Worm (Caenorhabditis elegans) whole organism, mixed stage, embryonic: ENCODE measurements around the gene znf-474.

ENCODE experiments used
- M03D4.4 ChIP-seq: sonication (generic microtip); optimal IDR thresholded peaks from 2 replicates; lab custom pipeline; 2017; ENCODE audit warnings: mild to moderate bottlenecking, missing genetic modification characterization, missing compliant biosample characterization
- bed-3 ChIP-seq: fragments of 200-800 bp; sonication (Bioruptor generic); optimal IDR thresholded peaks from 3 replicates; lab custom pipeline; 2018; ENCODE audit warnings: mild to moderate bottlenecking, missing genetic modification characterization, moderate library complexity, missing compliant biosample characterization
- blmp-1 ChIP-seq: fragments of 150-350 bp; optimal IDR thresholded peaks from 2 replicates; lab custom pipeline; 2014; ENCODE audit warnings: missing biosample characterization, missing genetic modification characterization
- ceh-39 ChIP-seq: fragments of 150-350 bp; optimal IDR thresholded peaks from 2 replicates; lab custom pipeline; 2014; ENCODE audit warnings: missing biosample characterization, missing genetic modification characterization
- ceh-83 ChIP-seq: fragments of 200-800 bp; sonication (Bioruptor generic); optimal IDR thresholded peaks from 2 replicates; lab custom pipeline; 2018; ENCODE audit warnings: mild to moderate bottlenecking, missing genetic modification characterization, missing compliant biosample characterization
- ces-1 ChIP-seq: fragments of 150-350 bp; optimal IDR thresholded peaks from 2 replicates; lab custom pipeline; 2014; ENCODE audit warnings: missing biosample characterization, missing genetic modification reagents, missing genetic modification characterization
- cnd-1 ChIP-seq: fragments of 200-800 bp; sonication (Bioruptor generic); optimal IDR thresholded peaks from 2 replicates; lab custom pipeline; 2018; ENCODE audit warnings: mild to moderate bottlenecking, missing genetic modification characterization, missing compliant biosample characterization
- elt-1 ChIP-seq: sonication (generic microtip); optimal IDR thresholded peaks from 2 replicates; lab custom pipeline; 2017; ENCODE audit warnings: missing genetic modification characterization, mild to moderate bottlenecking, missing compliant biosample characterization, antibody characterized with exemption, moderate library complexity, borderline replicate concordance; ENCODE audit not compliant: insufficient read depth
- elt-3 ChIP-seq: fragments of 150-350 bp; optimal IDR thresholded peaks from 2 replicates; lab custom pipeline; 2014; ENCODE audit warnings: missing biosample characterization, missing genetic modification characterization
- flh-1 ChIP-seq: fragments of 200-800 bp; sonication (Bioruptor generic); optimal IDR thresholded peaks from 2 replicates; lab custom pipeline; 2018; ENCODE audit warnings: mild to moderate bottlenecking, missing genetic modification characterization, moderate library complexity, missing compliant biosample characterization
- ham-2 ChIP-seq: fragments of 200-800 bp; sonication (Bioruptor generic); optimal IDR thresholded peaks from 2 replicates; lab custom pipeline; 2018; ENCODE audit warnings: mild to moderate bottlenecking, missing genetic modification characterization, missing compliant biosample characterization
- hlh-1 ChIP-seq: fragments of 150-350 bp; optimal IDR thresholded peaks from 2 replicates; lab custom pipeline; 2014; ENCODE audit warnings: missing biosample characterization, missing genetic modification reagents, missing genetic modification characterization
- lin-32 ChIP-seq: fragments of 200-800 bp; sonication (Bioruptor generic); optimal IDR thresholded peaks from 2 replicates; lab custom pipeline; 2018; ENCODE audit warnings: mild to moderate bottlenecking, missing genetic modification characterization, missing compliant biosample characterization
- lsy-2 ChIP-seq: fragments of 150-350 bp; optimal IDR thresholded peaks from 2 replicates; lab custom pipeline; 2014; ENCODE audit warnings: missing biosample characterization, missing genetic modification characterization
- mab-5 ChIP-seq: fragments of 150-350 bp; optimal IDR thresholded peaks from 2 replicates; lab custom pipeline; 2014; ENCODE audit warnings: missing biosample characterization, missing genetic modification characterization
- mep-1 ChIP-seq: fragments of 150-350 bp; optimal IDR thresholded peaks from 2 replicates; lab custom pipeline; 2017; ENCODE audit warnings: missing biosample characterization, missing genetic modification reagents, missing genetic modification characterization, inconsistent platforms
- nhr-12 ChIP-seq: fragments of 150-350 bp; optimal IDR thresholded peaks from 2 replicates; lab custom pipeline; 2014; ENCODE audit warnings: missing biosample characterization, missing genetic modification characterization
- nhr-2 ChIP-seq: fragments of 150-350 bp; optimal IDR thresholded peaks from 2 replicates; lab custom pipeline; 2014; ENCODE audit warnings: missing biosample characterization, missing genetic modification characterization
- nhr-237 ChIP-seq: fragments of 150-350 bp; optimal IDR thresholded peaks from 2 replicates; lab custom pipeline; 2014; ENCODE audit warnings: missing biosample characterization, missing genetic modification characterization
- nhr-76 ChIP-seq: sonication (generic microtip); optimal IDR thresholded peaks from 2 replicates; lab custom pipeline; 2017; ENCODE audit warnings: missing biosample characterization, missing genetic modification characterization
- pha-4 ChIP-seq: fragments of 150-350 bp; optimal IDR thresholded peaks from 2 replicates; lab custom pipeline; 2018; ENCODE audit warnings: missing biosample characterization, missing genetic modification reagents, missing genetic modification characterization
- sem-2 ChIP-seq: fragments of 200-800 bp; sonication (Bioruptor generic); optimal IDR thresholded peaks from 2 replicates; lab custom pipeline; 2018; ENCODE audit warnings: mild to moderate bottlenecking, missing genetic modification characterization, missing compliant biosample characterization
- snpc-4 ChIP-seq: fragments of 150-350 bp; optimal IDR thresholded peaks from 2 replicates; lab custom pipeline; 2014; ENCODE audit warnings: missing biosample characterization, missing genetic modification characterization
- sptf-1 ChIP-seq: sonication (generic microtip); optimal IDR thresholded peaks from 2 replicates; lab custom pipeline; 2017; ENCODE audit warnings: mild to moderate bottlenecking, missing genetic modification characterization, moderate library complexity, missing compliant biosample characterization
- unc-120 ChIP-seq: sonication (generic microtip); optimal IDR thresholded peaks from 2 replicates; lab custom pipeline; 2017; ENCODE audit warnings: missing genetic modification characterization, missing compliant biosample characterization; ENCODE audit not compliant: poor library complexity, severe bottlenecking
- unc-39 ChIP-seq: fragments of 150-350 bp; optimal IDR thresholded peaks from 2 replicates; lab custom pipeline; 2014; ENCODE audit warnings: missing biosample characterization, missing genetic modification characterization
- unc-62 ChIP-seq: fragments of 150-350 bp; optimal IDR thresholded peaks from 2 replicates; lab custom pipeline; 2014; ENCODE audit warnings: missing biosample characterization, missing genetic modification reagents, missing genetic modification characterization
- zip-8 ChIP-seq: fragments of 150-350 bp; optimal IDR thresholded peaks from 2 replicates; lab custom pipeline; 2014; ENCODE audit warnings: missing biosample characterization, missing genetic modification characterization
- ztf-11 ChIP-seq: fragments of 150-350 bp; optimal IDR thresholded peaks from 2 replicates; lab custom pipeline; 2014; ENCODE audit warnings: missing biosample characterization, missing genetic modification characterization

Gene znf-474

DNA sequence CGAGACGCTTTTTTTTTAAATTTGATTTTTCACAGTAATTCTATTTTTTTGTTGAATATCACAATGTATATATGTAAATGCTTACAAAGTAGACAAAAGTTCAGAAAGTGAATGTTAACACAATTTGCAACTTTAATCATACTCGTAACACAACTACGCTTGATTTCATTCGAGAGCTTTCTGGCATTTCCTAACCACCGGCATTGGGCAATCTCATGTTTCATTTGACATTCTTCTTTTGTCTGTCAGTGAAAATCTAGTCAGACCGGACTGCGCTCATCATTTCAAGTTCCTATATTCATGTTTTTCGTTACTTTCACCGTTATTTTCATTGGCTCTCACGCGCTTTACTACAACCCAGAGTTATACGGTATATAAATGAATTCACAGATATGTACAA lies 38.5 kb upstream of the znf-474 start, which contains the start of gene lgc-14:
lgc-14 (plus strand) TSS at position 301 of the 400 bp plus-strand sequence.
- TF ChIP-seq ces-1 (GFP tag; lab: Kevin White, UChicago) = no peak
- no peak for TF ChIP-seq hlh-1 (tag; lab: Kevin White, UChicago)
- no peak for TF ChIP-seq unc-120 (tag; lab: Kevin White, UChicago)
- no peak for TF ChIP-seq zip-8 (tag; lab: Kevin White, UChicago)
- TF ChIP-seq pha-4 (tag; lab: Kevin White, UChicago) = no peak
- no peak for TF ChIP-seq flh-1 (GFP tag; lab: Kevin White, UChicago)
- TF ChIP-seq M03D4.4 (tag; lab: Kevin White, UChicago) = no peak
- TF ChIP-seq nhr-12 (tag; lab: Kevin White, UChicago) = no peak
- TF ChIP-seq blmp-1 (tag; lab: Kevin White, UChicago) = no peak
- TF ChIP-seq cnd-1 (tag; lab: Kevin White, UChicago) = no peak
- TF ChIP-seq mep-1 (tag; lab: Kevin White, UChicago) = no peak

ce11 chrX:12114024-12114423 lies 35.7 kb upstream of the znf-474 start, which contains the start of gene lgc-15:
lgc-15 (plus strand) TSS chrX:12114324.
- no peak for TF ChIP-seq nhr-2 (tag; lab: Kevin White, UChicago)
- no peak for TF ChIP-seq blmp-1 (tag; lab: Kevin White, UChicago)
- no peak for TF ChIP-seq snpc-4
- TF ChIP-seq elt-1 (tag; lab: Kevin White, UChicago) = no peak
- TF ChIP-seq unc-62 (GFP tag; lab: Kevin White, UChicago) = no peak
- no peak for TF ChIP-seq lsy-2 (tag; lab: Kevin White, UChicago)
- TF ChIP-seq mep-1 (tag; lab: Kevin White, UChicago) = no peak
- TF ChIP-seq zip-8 (tag; lab: Kevin White, UChicago) = no peak
- no peak for TF ChIP-seq unc-39
- TF ChIP-seq flh-1 (GFP tag; lab: Kevin White, UChicago) = no peak
- TF ChIP-seq sptf-1 (tag; lab: Kevin White, UChicago) = no peak
- TF ChIP-seq ceh-39 = no peak
- TF ChIP-seq nhr-237 (tag; lab: Kevin White, UChicago) = no peak
- no peak for TF ChIP-seq ces-1 (GFP tag; lab: Kevin White, UChicago)
- no peak for TF ChIP-seq lin-32 (GFP tag; lab: Kevin White, UChicago)
- no peak for TF ChIP-seq pha-4 (tag; lab: Kevin White, UChicago)
- TF ChIP-seq nhr-76 = no peak
- no peak for TF ChIP-seq sem-2 (GFP tag; lab: Kevin White, UChicago)
- TF ChIP-seq ham-2 (GFP tag; lab: Kevin White, UChicago) = no peak

DNA sequence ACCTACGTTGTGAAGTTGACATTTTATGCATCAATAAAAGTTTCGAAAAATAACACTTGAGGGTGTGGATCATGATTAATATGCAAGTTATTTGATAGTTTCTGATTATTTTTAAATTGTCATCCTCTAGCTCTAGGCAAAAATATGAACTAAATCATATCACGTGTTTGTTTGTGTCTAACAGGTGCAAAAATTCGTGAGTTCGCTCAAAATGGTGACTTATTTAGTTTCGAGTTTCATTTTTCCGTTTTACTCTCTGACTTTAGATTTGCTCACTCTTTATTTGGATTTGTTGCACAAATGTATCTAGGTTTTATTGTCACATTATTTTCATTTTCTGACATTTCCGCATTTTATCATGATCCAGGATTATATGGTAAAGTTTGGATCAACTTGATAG lies 31.4 kb upstream of the znf-474 start, which contains the start of gene lgc-16:
lgc-16 (plus strand) TSS at position 301 of the 400 bp plus-strand sequence.
- TF ChIP-seq nhr-76 (no peak), unc-62 (GFP tag; lab: Kevin White, UChicago) (no peak), elt-3 (no peak), ham-2 (GFP tag; lab: Kevin White, UChicago) (no peak), ceh-83 (GFP tag; lab: Kevin White, UChicago) (no peak), sem-2 (GFP tag; lab: Kevin White, UChicago) (no peak), mab-5 (tag; lab: Kevin White, UChicago) (no peak), pha-4 (tag; lab: Kevin White, UChicago) (no peak), unc-120 (tag; lab: Kevin White, UChicago) (no peak), sptf-1 (tag; lab: Kevin White, UChicago) (no peak), unc-39 (no peak), nhr-12 (tag; lab: Kevin White, UChicago) (no peak)

DNA sequence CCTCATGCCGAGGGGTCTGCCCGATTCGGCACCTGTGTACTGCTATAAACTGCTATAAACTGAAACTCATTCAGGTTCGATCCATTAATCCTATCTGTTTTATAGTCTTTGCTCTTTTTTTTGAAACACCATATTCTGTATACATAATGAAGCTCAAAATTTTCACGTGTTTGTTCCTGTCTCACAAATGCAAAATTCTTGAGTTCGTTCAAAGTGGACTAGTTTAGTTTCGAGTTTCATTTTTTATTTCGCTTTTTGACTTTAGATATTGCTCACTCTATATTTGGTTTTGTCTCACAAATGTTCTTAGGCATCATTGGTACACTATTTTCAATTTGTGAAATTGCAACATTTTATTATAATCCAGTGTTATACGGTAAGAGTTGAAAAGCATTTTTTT lies 28.4 kb upstream of the znf-474 start, which contains the start of gene lgc-17:
lgc-17 (plus strand) TSS at position 301 of the 400 bp plus-strand sequence.
- no peak for TF ChIP-seq sptf-1 (tag; lab: Kevin White, UChicago)
- TF ChIP-seq blmp-1 (tag; lab: Kevin White, UChicago) = no peak
- no peak for TF ChIP-seq ces-1 (GFP tag; lab: Kevin White, UChicago)
- TF ChIP-seq sem-2 (GFP tag; lab: Kevin White, UChicago) = no peak
- TF ChIP-seq lin-32 (GFP tag; lab: Kevin White, UChicago) = no peak
- TF ChIP-seq cnd-1 (tag; lab: Kevin White, UChicago) = no peak
- TF ChIP-seq bed-3 = no peak
- no peak for TF ChIP-seq unc-62 (GFP tag; lab: Kevin White, UChicago)
- TF ChIP-seq ceh-83 (GFP tag; lab: Kevin White, UChicago) = no peak
- TF ChIP-seq ztf-11 = no peak
- no peak for TF ChIP-seq nhr-2 (tag; lab: Kevin White, UChicago)
- TF ChIP-seq ham-2 (GFP tag; lab: Kevin White, UChicago) = no peak
- no peak for TF ChIP-seq lsy-2 (tag; lab: Kevin White, UChicago)
- no peak for TF ChIP-seq unc-120 (tag; lab: Kevin White, UChicago)
- TF ChIP-seq flh-1 (GFP tag; lab: Kevin White, UChicago) = no peak
- TF ChIP-seq, all 35 proteins: peak for 0
